Fruit fly (Drosophila melanogaster): ENCODE results near the gene NSD.

dm6 chr3R:27912147-27912546, 25.5 kb downstream of the NSD start, which contains the start of gene mil:
- TF ChIP-seq insv (optimal IDR thresholded peaks at IDR 0.05) = no peak
- TF ChIP-seq Myc (optimal IDR thresholded peaks at IDR 0.05) = no peak
- TF ChIP-seq h (optimal IDR thresholded peaks at IDR 0.05) = no peak
- TF ChIP-seq psq (optimal IDR thresholded peaks at IDR 0.05) = no peak
- TF ChIP-seq ttk (optimal IDR thresholded peaks at IDR 0.05) = no peak
- TF ChIP-seq Sin3A (optimal IDR thresholded peaks at IDR 0.05) = no peak

Data from Kc167 (cell line).